Fruit fly (Drosophila melanogaster): ENCODE results near the gene CG14722.

The CG14722 gene

dm6 chr3R:11778879-11779278 lies 37.2 kb downstream of the CG14722 start (continued):
- TF ChIP-seq CG31388 (GFP tag; optimal IDR thresholded peaks at IDR 0.05): no peak
- no peak for TF ChIP-seq ken (GFP tag; IDR thresholded peaks at IDR 0.05)
- peak; percentile 49; the same call in 1 of the 2 replicates for TF ChIP-seq CG8765 (GFP tag; IDR thresholded peaks at IDR 0.05)
- no peak for TF ChIP-seq CG8290 (GFP tag; optimal IDR thresholded peaks at IDR 0.05)
- peak in 1 of 2 experiments; percentile 56 for TF ChIP-seq CG8290 (tag; optimal IDR thresholded peaks at IDR 0.05)
- peak; percentile 69 for TF ChIP-seq Ets65A (GFP tag)
- TF ChIP-seq CG15073 (GFP tag; optimal IDR thresholded peaks at IDR 0.05): no peak
- TF ChIP-seq her (GFP tag; optimal IDR thresholded peaks at IDR 0.05): no peak
- 0 out of 2 replicates have a peak, but pooled peaks have one; percentile 19 for TF ChIP-seq ara (GFP tag; IDR thresholded peaks at IDR 0.05)

dm6 chr3R:11779357-11780018 lies 37.8 kb downstream of the CG14722 start:
- no peak for TF ChIP-seq CG6683 (GFP tag; optimal IDR thresholded peaks at IDR 0.05)
- TF ChIP-seq maf-S (GFP tag; optimal IDR thresholded peaks at IDR 0.05): no peak
- TF ChIP-seq nmo (GFP tag; optimal IDR thresholded peaks at IDR 0.05): peak; percentile 95
- no peak for TF ChIP-seq CG6175 (GFP tag; IDR thresholded peaks at IDR 0.05)
- TF ChIP-seq CG6791 (GFP tag; IDR thresholded peaks at IDR 0.05; ENCODE audit: partially characterized antibody): no peak
- TF ChIP-seq emc (GFP tag; optimal IDR thresholded peaks at IDR 0.05): no peak
- TF ChIP-seq slou (GFP tag; optimal IDR thresholded peaks at IDR 0.05): no peak
- peak; percentile 87 for TF ChIP-seq CG12391 (tag; optimal IDR thresholded peaks at IDR 0.05)
- TF ChIP-seq jigr1 (GFP tag; IDR thresholded peaks at IDR 0.05): peak; percentile 32; the same call in 1 of the 3 replicates
- no peak for TF ChIP-seq p53 (GFP tag; optimal IDR thresholded peaks at IDR 0.05)
- peak; percentile 67 for TF ChIP-seq CG17568 (GFP tag; optimal IDR thresholded peaks at IDR 0.05)
- peak; percentile 61 for TF ChIP-seq lilli (GFP tag; optimal IDR thresholded peaks at IDR 0.05)
- no peak for TF ChIP-seq CG15479 (GFP tag; optimal IDR thresholded peaks at IDR 0.05)
- TF ChIP-seq CG11085 (GFP tag; IDR thresholded peaks at IDR 0.05): no peak
- TF ChIP-seq CG3163 (GFP tag; optimal IDR thresholded peaks at IDR 0.05): no peak
- no peak for TF ChIP-seq CG5180 (GFP tag; optimal IDR thresholded peaks at IDR 0.05)
- peak; percentile 49; the same call in 1 of the 2 replicates for TF ChIP-seq ssp (GFP tag; IDR thresholded peaks at IDR 0.05)
- peak; percentile 50 for TF ChIP-seq pfk (GFP tag; optimal IDR thresholded peaks at IDR 0.05)
- peak; percentile 43; the same call in 1 of the 2 replicates for TF ChIP-seq Awh (GFP tag; IDR thresholded peaks at IDR 0.05)
- TF ChIP-seq Adf1 (GFP tag; IDR thresholded peaks at IDR 0.05): no peak
- TF ChIP-seq dimm (GFP tag; IDR thresholded peaks at IDR 0.05): no peak
- no peak for TF ChIP-seq gro (GFP tag; optimal IDR thresholded peaks at IDR 0.05)
- peak; percentile 86 for TF ChIP-seq CG15696 (tag; optimal IDR thresholded peaks at IDR 0.05)
- TF ChIP-seq CG6654 (GFP tag; optimal IDR thresholded peaks at IDR 0.05): peak; percentile 41
- TF ChIP-seq nau (GFP tag; optimal IDR thresholded peaks at IDR 0.05): peak; percentile 48
- no peak for TF ChIP-seq CG34376 (GFP tag; optimal IDR thresholded peaks at IDR 0.05)
- TF ChIP-seq lbe (GFP tag; optimal IDR thresholded peaks at IDR 0.05): peak; percentile 79
- TF ChIP-seq kni (GFP tag; optimal IDR thresholded peaks at IDR 0.05): peak; percentile 98
- TF ChIP-seq CG17829 (tag; optimal IDR thresholded peaks at IDR 0.05): peak; percentile 71
- TF ChIP-seq mam (GFP tag; optimal IDR thresholded peaks at IDR 0.05): peak; percentile 14
- TF ChIP-seq CG1832 (GFP tag; optimal IDR thresholded peaks at IDR 0.05): no peak
- peak; percentile 48 for TF ChIP-seq shn (GFP tag; optimal IDR thresholded peaks at IDR 0.05)
- TF ChIP-seq Six4 (GFP tag; optimal IDR thresholded peaks at IDR 0.05): peak; percentile 57
- no peak for TF ChIP-seq vfl (GFP tag; optimal IDR thresholded peaks at IDR 0.05)
- no peak for TF ChIP-seq hbn (GFP tag; IDR thresholded peaks at IDR 0.05; ENCODE audit: partially characterized antibody)
- no peak for TF ChIP-seq sug (tag; optimal IDR thresholded peaks at IDR 0.05)
- peak; percentile 75 for TF ChIP-seq row (GFP tag; IDR thresholded peaks at IDR 0.05)
- no peak for TF ChIP-seq HLH4C (GFP tag; IDR thresholded peaks at IDR 0.05; ENCODE audit: partially characterized antibody)
- TF ChIP-seq rib (GFP tag; IDR thresholded peaks at IDR 0.05): no peak
- TF ChIP-seq pita (GFP tag; optimal IDR thresholded peaks at IDR 0.05): no peak
- no peak for TF ChIP-seq MESR4 (GFP tag; optimal IDR thresholded peaks at IDR 0.05)
